Fruit fly (Drosophila melanogaster) whole organism, pupa: ENCODE measurements around the gene TotA.

Experiments
- CG10348 ChIP-seq: fragments of 200-800 bp; sonication (Bioruptor generic); IDR thresholded peaks from 2 replicates; pipeline ENCODE4 v1.3.6; 2022; ENCODE audit warnings: missing biosample characterization, missing genetic modification characterization
- CG12605 ChIP-seq: fragments of 200-800 bp; sonication (Bioruptor generic); IDR thresholded peaks from 2 replicates; pipeline ENCODE4 v1.3.6; 2022; ENCODE audit warnings: missing biosample characterization, missing genetic modification characterization
- CG13204 ChIP-seq: fragments of 200-800 bp; sonication (Bioruptor generic); optimal IDR thresholded peaks from 2 replicates; lab custom pipeline; 2018; ENCODE audit warnings: missing biosample characterization, mild to moderate bottlenecking, missing genetic modification characterization, moderate library complexity
- CG14655 ChIP-seq: fragments of 200-800 bp; sonication (Bioruptor generic); optimal IDR thresholded peaks from 3 replicates; lab custom pipeline; 2017; ENCODE audit warnings: mild to moderate bottlenecking, missing biosample characterization, missing genetic modification reagents, missing genetic modification characterization
- CG15710 ChIP-seq: fragments of 200-800 bp; sonication (Bioruptor generic); optimal IDR thresholded peaks from 2 replicates; lab custom pipeline; 2018; ENCODE audit warnings: missing biosample characterization, mild to moderate bottlenecking, missing genetic modification characterization, moderate library complexity
- CG17806 ChIP-seq: fragments of 200-800 bp; sonication (Bioruptor generic); optimal IDR thresholded peaks from 2 replicates; lab custom pipeline; 2018; ENCODE audit warnings: missing biosample characterization, mild to moderate bottlenecking, missing genetic modification characterization, moderate library complexity
- CG32121 ChIP-seq: fragments of 200-800 bp; sonication (Bioruptor generic); IDR thresholded peaks from 2 replicates; pipeline ENCODE4 v1.3.6; 2022; ENCODE audit warnings: missing biosample characterization, missing genetic modification characterization
- CG34367 ChIP-seq: fragments of 200-800 bp; sonication (Bioruptor generic); optimal IDR thresholded peaks from 2 replicates; lab custom pipeline; 2018; ENCODE audit warnings: missing biosample characterization, mild to moderate bottlenecking, missing genetic modification characterization
- CG4496 ChIP-seq: fragments of 200-800 bp; sonication (Bioruptor generic); IDR thresholded peaks from 3 replicates; pipeline ENCODE4 v1.3.6; 2022; ENCODE audit warnings: missing biosample characterization, missing genetic modification characterization
- CG8159 ChIP-seq: fragments of 200-800 bp; sonication (Bioruptor generic); optimal IDR thresholded peaks from 3 replicates; lab custom pipeline; 2018; ENCODE audit warnings: missing biosample characterization, mild to moderate bottlenecking, missing genetic modification characterization, moderate library complexity
- CG8301 ChIP-seq: fragments of 200-800 bp; sonication (Bioruptor generic); optimal IDR thresholded peaks from 2 replicates; lab custom pipeline; 2018; ENCODE audit warnings: missing biosample characterization, mild to moderate bottlenecking, missing genetic modification characterization
- CG9948 ChIP-seq: fragments of 200-800 bp; sonication (Bioruptor generic); optimal IDR thresholded peaks from 2 replicates; lab custom pipeline; 2018; ENCODE audit warnings: missing biosample characterization, mild to moderate bottlenecking, missing genetic modification characterization, moderate library complexity
- D1 ChIP-seq: fragments of 200-800 bp; sonication (Bioruptor generic); optimal IDR thresholded peaks from 2 replicates; lab custom pipeline; 2018; ENCODE audit warnings: missing biosample characterization, mild to moderate bottlenecking, missing genetic modification characterization, moderate library complexity
- EcR ChIP-seq: fragments of 200-800 bp; sonication (Bioruptor generic); optimal IDR thresholded peaks from 3 replicates; lab custom pipeline; 2019; ENCODE audit warnings: missing biosample characterization, missing genetic modification characterization, mild to moderate bottlenecking, moderate library complexity, missing genetic modification reagents
- Ets98B ChIP-seq: fragments of 200-800 bp; sonication (Bioruptor generic); IDR thresholded peaks from 2 replicates; pipeline ENCODE4 v1.3.6; 2022; ENCODE audit warnings: missing biosample characterization, missing genetic modification characterization
- Pif1A ChIP-seq: fragments of 200-800 bp; sonication (Bioruptor generic); optimal IDR thresholded peaks from 3 replicates; lab custom pipeline; 2016; ENCODE audit warnings: missing biosample characterization, missing genetic modification characterization
- Pif1B ChIP-seq: fragments of 200-800 bp; sonication (Bioruptor generic); optimal IDR thresholded peaks from 3 replicates; lab custom pipeline; 2016; ENCODE audit warnings: missing biosample characterization, missing genetic modification characterization
- Snoo ChIP-seq: fragments of 200-800 bp; sonication (Bioruptor generic); optimal IDR thresholded peaks from 3 replicates; lab custom pipeline; 2017; ENCODE audit warnings: missing biosample characterization, mild to moderate bottlenecking, missing genetic modification characterization, inconsistent platforms
- fd96Ca ChIP-seq: fragments of 200-800 bp; sonication (Bioruptor generic); IDR thresholded peaks from 3 replicates; pipeline ENCODE4 v1.3.6; 2022; ENCODE audit warnings: missing biosample characterization, missing genetic modification characterization
- gl ChIP-seq: fragments of 200-800 bp; sonication (Bioruptor generic); optimal IDR thresholded peaks from 2 replicates; lab custom pipeline; 2018; ENCODE audit warnings: missing biosample characterization, mild to moderate bottlenecking, missing genetic modification characterization
- rn ChIP-seq: fragments of 200-800 bp; sonication (Bioruptor generic); IDR thresholded peaks from 2 replicates; pipeline ENCODE4 v1.3.6; 2022; ENCODE audit warnings: missing biosample characterization, missing genetic modification characterization

TotA gene

dm6 chr3R:20870736-20871135 is at the start of gene TotA:
Gene TotA, plus strand, starts transcription at chr3R:20871036.
- no peak for TF ChIP-seq gl (tag; lab: Kevin White, UChicago)
- TF ChIP-seq CG15710 (tag; lab: Kevin White, UChicago), result no peak
- no peak for TF ChIP-seq Ets98B
- TF ChIP-seq CG17806, result no peak
- no peak for TF ChIP-seq CG14655

- TF ChIP-seq CG4496 (GFP tag; lab: Robert Waterston, UW) (peak; percentile 92), Ets98B (peak; percentile 88), gl (tag; lab: Kevin White, UChicago) (peak; percentile 51), CG34367 (tag; lab: Kevin White, UChicago) (peak; percentile 64), rn (peak; percentile 76), CG12605 (peak; percentile 67), Pif1B (no peak), D1 (no peak), Pif1A (GFP tag; lab: Kevin White, UChicago) (no peak), EcR (GFP tag; lab: Kevin White, UChicago) (peak; percentile 32), CG10348 (GFP tag; lab: Robert Waterston, UW) (no peak; the same call in 1 of the 2 replicates), fd96Ca (GFP tag; lab: Robert Waterston, UW) (peak; percentile 90), CG9948 (tag; lab: Kevin White, UChicago) (peak; percentile 59), CG17806 (peak; percentile 74), CG14655 (no peak), CG15710 (tag; lab: Kevin White, UChicago) (peak; percentile 77), Snoo (tag; lab: Kevin White, UChicago) (peak; percentile 75), CG13204 (no peak), CG8301 (peak; percentile 80), CG8159 (peak; percentile 74), CG32121 (peak; percentile 83)
These were observed 48.9 kb upstream of the TotA start, which contains the start of the genes CG17271 and RpS20 for dm6 chr3R:20821815-20822375. Gene CG17271, minus strand, starts transcription at chr3R:20821848. Gene RpS20, plus strand, starts transcription at chr3R:20822181.

dm6 chr3R:20823704-20824454 is 47.0 kb upstream of the TotA start, which contains the start of gene CG17272:
Gene CG17272, minus strand, starts transcription at chr3R:20824239.
- TF ChIP-seq Pif1B (no peak), CG12605 (peak; percentile 65; the same call in 1 of the 2 replicates), D1 (no peak), CG17806 (no peak), Ets98B (no peak)

- no peak for TF ChIP-seq gl (tag; lab: Kevin White, UChicago)
- no peak for TF ChIP-seq CG34367 (tag; lab: Kevin White, UChicago)
- TF ChIP-seq CG4496 (GFP tag; lab: Robert Waterston, UW), result no peak
- no peak for TF ChIP-seq Pif1B
- TF ChIP-seq EcR (GFP tag; lab: Kevin White, UChicago), result no peak
- TF ChIP-seq CG8301, result no peak
- no peak for TF ChIP-seq CG17806
- TF ChIP-seq CG14655, result no peak
- TF ChIP-seq Ets98B, result no peak
- TF ChIP-seq CG8159, result no peak
- no peak for TF ChIP-seq Snoo (tag; lab: Kevin White, UChicago)
These were observed 43.9 kb upstream of the TotA start for dm6 chr3R:20826929-20827328.

dm6 chr3R:20828520-20829415 is 42.1 kb upstream of the TotA start:
- no peak for TF ChIP-seq Pif1B
- 0 out of 2 replicates have a peak, but pooled peaks have one; percentile 25 for TF ChIP-seq CG12605
- TF ChIP-seq CG4496 (GFP tag; lab: Robert Waterston, UW), result no peak; the same call in 2 of the 3 replicates
- peak; percentile 81 for TF ChIP-seq CG13204
- TF ChIP-seq D1, result no peak
- TF ChIP-seq Ets98B, result no peak
- no peak for TF ChIP-seq CG8159
- no peak for TF ChIP-seq Pif1A (GFP tag; lab: Kevin White, UChicago)
- TF ChIP-seq CG10348 (GFP tag; lab: Robert Waterston, UW), result no peak
- no peak for TF ChIP-seq gl (tag; lab: Kevin White, UChicago)
- TF ChIP-seq EcR (GFP tag; lab: Kevin White, UChicago), result peak; percentile 96
- TF ChIP-seq CG34367 (tag; lab: Kevin White, UChicago), result no peak
- no peak for TF ChIP-seq rn
- no peak for TF ChIP-seq CG14655
- TF ChIP-seq Snoo (tag; lab: Kevin White, UChicago), result no peak
- no peak for TF ChIP-seq CG17806
- TF ChIP-seq CG15710 (tag; lab: Kevin White, UChicago), result no peak
- no peak for TF ChIP-seq CG32121
- no peak for TF ChIP-seq CG9948 (tag; lab: Kevin White, UChicago)
- no peak for TF ChIP-seq CG8301
- no peak for TF ChIP-seq fd96Ca (GFP tag; lab: Robert Waterston, UW)
